Worm (Caenorhabditis elegans) whole organism, midembryonic: ENCODE data around the gene C16C8.12.

Source experiments
- T22C8.4 ChIP-seq: fragments of 200-800 bp; sonication (Bioruptor generic); IDR thresholded peaks from 2 replicates; pipeline ENCODE4 v1.3.6; 2022; ENCODE audit warnings: missing genetic modification characterization, missing compliant biosample characterization
- cog-1 ChIP-seq: sonication (generic microtip); optimal IDR thresholded peaks from 2 replicates; lab custom pipeline; 2016; ENCODE audit warnings: missing genetic modification characterization, missing compliant biosample characterization
- flt-1 ChIP-seq: fragments of 200-800 bp; sonication (Bioruptor generic); IDR thresholded peaks from 2 replicates; pipeline ENCODE4 v1.3.6; 2022; ENCODE audit warnings: missing genetic modification characterization, missing compliant biosample characterization
- klf-2 ChIP-seq: fragments of 200-800 bp; sonication (Bioruptor generic); conservative IDR thresholded peaks from 2 replicates; pipeline ENCODE4 v1.3.6; 2022; ENCODE audit warnings: missing genetic modification reagents, missing genetic modification characterization, missing compliant biosample characterization
- ref-1 ChIP-seq: fragments of 200-800 bp; sonication (Bioruptor generic); conservative IDR thresholded peaks from 2 replicates; pipeline ENCODE4 v1.3.6; 2022; ENCODE audit warnings: missing genetic modification reagents, missing genetic modification characterization, missing compliant biosample characterization
- tab-1 ChIP-seq: fragments of 200-800 bp; sonication (Bioruptor generic); IDR thresholded peaks from 2 replicates; pipeline ENCODE4 v1.3.6; 2022; ENCODE audit warnings: missing genetic modification characterization, missing compliant biosample characterization
- ztf-23 ChIP-seq: fragments of 200-800 bp; sonication (Bioruptor generic); IDR thresholded peaks from 2 replicates; pipeline ENCODE4 v1.3.6; 2022; ENCODE audit warnings: missing genetic modification reagents, missing genetic modification characterization, missing compliant biosample characterization

DNA sequence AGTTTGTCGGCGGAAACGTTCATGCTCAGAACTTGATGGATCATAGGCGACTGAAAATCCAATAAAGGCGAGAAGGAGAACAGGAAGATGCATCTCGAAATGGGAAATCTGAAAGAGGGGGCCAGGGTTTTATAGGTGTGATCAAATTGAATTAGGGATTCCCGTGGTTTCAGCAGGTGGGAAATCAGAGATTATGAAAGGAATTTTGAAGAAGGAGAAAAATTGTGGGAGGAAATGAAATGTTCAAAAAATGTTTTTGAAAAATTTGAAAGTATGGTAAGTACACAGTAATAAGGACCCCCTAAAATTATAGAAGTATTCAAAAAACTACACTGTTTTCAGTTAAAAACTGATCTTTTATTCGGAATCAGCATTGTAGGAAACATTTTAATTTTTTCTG lies 18.0 kb downstream of the C16C8.12 start, which contains the start of gene Y49F6B.20:
- TF ChIP-seq klf-2 (GFP tag; lab: Robert Waterston, UW) (no peak), T22C8.4 (no peak), ztf-23 (no peak), flt-1 (GFP tag; lab: Robert Waterston, UW) (no peak), tab-1 (GFP tag; lab: Robert Waterston, UW) (no peak), cog-1 (no peak), ref-1 (GFP tag; lab: Robert Waterston, UW) (no peak)
